Worm (Caenorhabditis elegans) whole organism, mixed stage, embryonic: ENCODE data around the gene H03G16.6.

ENCODE experiments used
- elt-1 ChIP-seq: sonication (generic microtip); optimal IDR thresholded peaks from 2 replicates; lab custom pipeline; 2017; ENCODE audit warnings: missing genetic modification characterization, mild to moderate bottlenecking, missing compliant biosample characterization, antibody characterized with exemption, moderate library complexity, borderline replicate concordance; ENCODE audit not compliant: insufficient read depth
- lsy-2 ChIP-seq: fragments of 150-350 bp; optimal IDR thresholded peaks from 2 replicates; lab custom pipeline; 2014; ENCODE audit warnings: missing biosample characterization, missing genetic modification characterization
- nhr-237 ChIP-seq: fragments of 150-350 bp; optimal IDR thresholded peaks from 2 replicates; lab custom pipeline; 2014; ENCODE audit warnings: missing biosample characterization, missing genetic modification characterization
- nhr-76 ChIP-seq: sonication (generic microtip); optimal IDR thresholded peaks from 2 replicates; lab custom pipeline; 2017; ENCODE audit warnings: missing biosample characterization, missing genetic modification characterization
- pha-4 ChIP-seq: fragments of 150-350 bp; optimal IDR thresholded peaks from 2 replicates; lab custom pipeline; 2018; ENCODE audit warnings: missing biosample characterization, missing genetic modification reagents, missing genetic modification characterization
- unc-62 ChIP-seq: fragments of 150-350 bp; optimal IDR thresholded peaks from 2 replicates; lab custom pipeline; 2014; ENCODE audit warnings: missing biosample characterization, missing genetic modification reagents, missing genetic modification characterization
- ztf-11 ChIP-seq: fragments of 150-350 bp; optimal IDR thresholded peaks from 2 replicates; lab custom pipeline; 2014; ENCODE audit warnings: missing biosample characterization, missing genetic modification characterization

- TF ChIP-seq elt-1 (tag; lab: Kevin White, UChicago), result no peak
- TF ChIP-seq nhr-76 (tag; lab: Kevin White, UChicago), result no peak
- no peak for TF ChIP-seq pha-4 (tag; lab: Kevin White, UChicago)
- TF ChIP-seq unc-62 (GFP tag; lab: Kevin White, UChicago), result no peak
- no peak for TF ChIP-seq nhr-237
- TF ChIP-seq ztf-11 (tag; lab: Kevin White, UChicago), result no peak
- no peak for TF ChIP-seq lsy-2 (tag; lab: Kevin White, UChicago)
Observed at ce11 chrX:15039696-15040212, 12.7 kb upstream of the H03G16.6 start.
